Worm (Caenorhabditis elegans) whole organism, young adult: Measurements from ENCODE around the gene oac-50.

Experiments used
- C17E4.6 ChIP-seq: fragments of 200-800 bp; sonication (Bioruptor generic); IDR thresholded peaks from 2 replicates; pipeline ENCODE4 v1.3.6; 2022; ENCODE audit warnings: missing genetic modification reagents, missing genetic modification characterization, missing compliant biosample characterization
- F33H1.4 ChIP-seq: fragments of 200-800 bp; sonication (Bioruptor generic); IDR thresholded peaks from 2 replicates; pipeline ENCODE4 v1.3.6; 2022; ENCODE audit warnings: missing genetic modification reagents, missing genetic modification characterization, missing compliant biosample characterization
- F55B11.4 ChIP-seq: sonication (generic microtip); optimal IDR thresholded peaks from 2 replicates; lab custom pipeline; 2016; ENCODE audit warnings: missing compliant biosample characterization, missing genetic modification characterization, borderline replicate concordance; ENCODE audit not compliant: insufficient read depth
- F57A8.1 ChIP-seq: fragments of 200-800 bp; sonication (Bioruptor generic); optimal IDR thresholded peaks from 2 replicates; lab custom pipeline; 2018; ENCODE audit warnings: mild to moderate bottlenecking, missing genetic modification characterization, moderate library complexity, missing compliant biosample characterization
- K11D2.4 ChIP-seq: fragments of 200-800 bp; sonication (Bioruptor generic); IDR thresholded peaks from 2 replicates; pipeline ENCODE4 v1.3.6; 2022; ENCODE audit warnings: missing genetic modification reagents, missing genetic modification characterization, missing compliant biosample characterization
- Y53F4B.3 ChIP-seq: fragments of 200-800 bp; sonication (Bioruptor generic); IDR thresholded peaks from 2 replicates; pipeline ENCODE4 v1.3.6; 2022; ENCODE audit warnings: missing genetic modification reagents, missing genetic modification characterization, missing compliant biosample characterization
- Y56A3A.18 ChIP-seq: fragments of 200-800 bp; sonication (Bioruptor generic); IDR thresholded peaks from 2 replicates; pipeline ENCODE4 v1.3.6; 2022; ENCODE audit warnings: missing genetic modification reagents, missing genetic modification characterization, missing compliant biosample characterization
- Y95B8A.8 ChIP-seq: fragments of 200-800 bp; sonication (Bioruptor generic); IDR thresholded peaks from 2 replicates; pipeline ENCODE4 v1.3.6; 2022; ENCODE audit warnings: missing genetic modification reagents, missing genetic modification characterization, missing compliant biosample characterization
- ZK185.1 ChIP-seq: sonication (generic microtip); optimal IDR thresholded peaks from 2 replicates; lab custom pipeline; 2016; ENCODE audit warnings: mild to moderate bottlenecking, missing genetic modification characterization, missing compliant biosample characterization; ENCODE audit not compliant: poor library complexity, severe bottlenecking
- aptf-2 ChIP-seq: fragments of 200-800 bp; sonication (Bioruptor generic); conservative IDR thresholded peaks from 2 replicates; pipeline ENCODE4 v1.3.6; 2022; ENCODE audit warnings: missing genetic modification reagents, missing genetic modification characterization, missing compliant biosample characterization
- attf-6 ChIP-seq: fragments of 200-800 bp; sonication (Bioruptor generic); IDR thresholded peaks from 2 replicates; pipeline ENCODE4 v1.3.6; 2022; ENCODE audit warnings: missing genetic modification reagents, missing genetic modification characterization, missing compliant biosample characterization
- bed-1 ChIP-seq: fragments of 200-800 bp; sonication (Bioruptor generic); IDR thresholded peaks from 2 replicates; pipeline ENCODE4 v1.3.6; 2022; ENCODE audit warnings: missing genetic modification reagents, missing genetic modification characterization, missing compliant biosample characterization
- ccch-3 ChIP-seq: fragments of 200-800 bp; sonication (Bioruptor generic); optimal IDR thresholded peaks from 2 replicates; lab custom pipeline; 2018; ENCODE audit warnings: mild to moderate bottlenecking, missing genetic modification characterization, missing compliant biosample characterization
- cebp-1 ChIP-seq, 2 experiments: fragments of 200-800 bp in 1 of 2; sonication (Bioruptor generic) in 1 of 2; sonication (generic microtip) in 1 of 2; IDR thresholded peaks in 1 of 2; optimal IDR thresholded peaks in 1 of 2; 2 replicates each; pipeline versions ENCODE4 v1.3.6 to Lab custom; 2017 to 2022; ENCODE audit warnings: missing compliant biosample characterization in 2 of 2, missing genetic modification characterization in 2 of 2, mild to moderate bottlenecking in 1 of 2, missing genetic modification reagents in 1 of 2, moderate library complexity in 1 of 2
- ceh-91 ChIP-seq: fragments of 200-800 bp; sonication (Bioruptor generic); IDR thresholded peaks from 2 replicates; pipeline ENCODE4 v1.3.6; 2022; ENCODE audit warnings: missing genetic modification reagents, missing genetic modification characterization, missing compliant biosample characterization
- dpl-1 ChIP-seq: fragments of 150-350 bp; optimal IDR thresholded peaks from 2 replicates; lab custom pipeline; 2014; ENCODE audit warnings: missing biosample characterization, missing genetic modification reagents, missing genetic modification characterization
- efl-1 ChIP-seq: fragments of 150-350 bp; optimal IDR thresholded peaks from 2 replicates; lab custom pipeline; 2014; ENCODE audit warnings: missing biosample characterization, missing genetic modification reagents, missing genetic modification characterization
- egrh-3 ChIP-seq: fragments of 200-800 bp; sonication (Bioruptor generic); IDR thresholded peaks from 2 replicates; pipeline ENCODE4 v1.3.6; 2022; ENCODE audit warnings: missing genetic modification reagents, missing genetic modification characterization, missing compliant biosample characterization
- hmg-20 ChIP-seq: fragments of 200-800 bp; sonication (Bioruptor generic); IDR thresholded peaks from 2 replicates; pipeline ENCODE4 v1.3.6; 2022; ENCODE audit warnings: missing genetic modification reagents, missing genetic modification characterization, missing compliant biosample characterization
- hrde-1 ChIP-seq: sonication (generic microtip); optimal IDR thresholded peaks from 2 replicates; lab custom pipeline; 2016; ENCODE audit warnings: missing genetic modification characterization, mild to moderate bottlenecking, missing compliant biosample characterization, moderate library complexity, missing genotype, missing genetic modification reagents, borderline replicate concordance
- hsf-1 ChIP-seq: fragments of 200-800 bp; sonication (Bioruptor generic); IDR thresholded peaks from 2 replicates; pipeline ENCODE4 v1.3.6; 2022; ENCODE audit warnings: missing genetic modification reagents, missing genetic modification characterization, missing compliant biosample characterization
- lin-54 ChIP-seq: fragments of 200-800 bp; sonication (Bioruptor generic); optimal IDR thresholded peaks from 2 replicates; lab custom pipeline; 2018; ENCODE audit warnings: mild to moderate bottlenecking, missing genetic modification characterization, missing compliant biosample characterization
- lsy-27 ChIP-seq: sonication (generic microtip); optimal IDR thresholded peaks from 2 replicates; lab custom pipeline; 2017; ENCODE audit warnings: missing genetic modification characterization, mild to moderate bottlenecking, missing compliant biosample characterization, antibody characterized with exemption, missing genotype, borderline replicate concordance; ENCODE audit not compliant: insufficient read depth
- madf-6 ChIP-seq: fragments of 200-800 bp; sonication (Bioruptor generic); IDR thresholded peaks from 2 replicates; pipeline ENCODE4 v1.3.6; 2022; ENCODE audit warnings: missing genetic modification reagents, missing genetic modification characterization, missing compliant biosample characterization
- mcd-1 ChIP-seq: fragments of 200-800 bp; sonication (Bioruptor generic); IDR thresholded peaks from 2 replicates; pipeline ENCODE4 v1.3.6; 2022; ENCODE audit warnings: missing genetic modification reagents, missing genetic modification characterization, missing compliant biosample characterization
- mxl-1 ChIP-seq: sonication (generic microtip); optimal IDR thresholded peaks from 2 replicates; lab custom pipeline; 2016; ENCODE audit warnings: missing genetic modification characterization, missing compliant biosample characterization
- nfya-2 ChIP-seq: fragments of 200-800 bp; sonication (Bioruptor generic); IDR thresholded peaks from 2 replicates; pipeline ENCODE4 v1.3.6; 2022; ENCODE audit warnings: missing genetic modification reagents, missing genetic modification characterization, missing compliant biosample characterization
- nfyb-1 ChIP-seq: fragments of 200-800 bp; sonication (Bioruptor generic); IDR thresholded peaks from 2 replicates; pipeline ENCODE4 v1.3.6; 2022; ENCODE audit warnings: missing genetic modification reagents, missing genetic modification characterization, missing compliant biosample characterization
- nhr-27 ChIP-seq: fragments of 200-800 bp; sonication (Bioruptor generic); optimal IDR thresholded peaks from 2 replicates; lab custom pipeline; 2018; ENCODE audit warnings: mild to moderate bottlenecking, missing genetic modification characterization, moderate library complexity, missing compliant biosample characterization
- pha-4 ChIP-seq: fragments of 150-350 bp; sonication (generic microtip); optimal IDR thresholded peaks from 2 replicates; lab custom pipeline; 2014; ENCODE audit warnings: missing biosample characterization, missing genetic modification reagents, missing genetic modification characterization
- rpc-1 ChIP-seq, 2 experiments: fragments of 150-350 bp in 1 of 2; sonication (generic microtip) in 1 of 2; optimal IDR thresholded peaks; 2 replicates each; lab custom pipeline; 2014 to 2018; ENCODE audit warnings: missing biosample characterization in 1 of 2, missing genetic modification characterization in 1 of 2, missing genetic modification reagents in 1 of 2, missing genotype in 1 of 2
- somi-1 ChIP-seq: fragments of 200-800 bp; sonication (Bioruptor generic); optimal IDR thresholded peaks from 2 replicates; lab custom pipeline; 2018; ENCODE audit warnings: mild to moderate bottlenecking, missing genetic modification characterization, missing compliant biosample characterization
- sptf-2 ChIP-seq: fragments of 200-800 bp; sonication (Bioruptor generic); optimal IDR thresholded peaks from 2 replicates; lab custom pipeline; 2018; ENCODE audit warnings: mild to moderate bottlenecking, missing genetic modification characterization, missing compliant biosample characterization
- tlf-1 ChIP-seq: fragments of 200-800 bp; sonication (Bioruptor generic); optimal IDR thresholded peaks from 2 replicates; lab custom pipeline; 2018; ENCODE audit warnings: mild to moderate bottlenecking, missing genetic modification characterization, missing compliant biosample characterization
- unc-62 ChIP-seq: fragments of 150-350 bp; optimal IDR thresholded peaks from 2 replicates; lab custom pipeline; 2014; ENCODE audit warnings: missing biosample characterization, missing genetic modification reagents, missing genetic modification characterization
- xnd-1 ChIP-seq: sonication (generic microtip); optimal IDR thresholded peaks from 2 replicates; lab custom pipeline; 2016; ENCODE audit warnings: missing genotype, missing genetic modification reagents, missing genetic modification characterization, missing compliant biosample characterization
- zfh-2 ChIP-seq: fragments of 200-800 bp; sonication (Bioruptor generic); conservative IDR thresholded peaks from 2 replicates; pipeline ENCODE4 v1.3.6; 2022; ENCODE audit warnings: missing genetic modification reagents, missing genetic modification characterization, missing compliant biosample characterization
- ztf-18 ChIP-seq: sonication (generic microtip); optimal IDR thresholded peaks from 2 replicates; lab custom pipeline; 2016; ENCODE audit warnings: missing genotype, mild to moderate bottlenecking, missing genetic modification characterization, missing compliant biosample characterization
- ztf-25 ChIP-seq: fragments of 200-800 bp; sonication (Bioruptor generic); IDR thresholded peaks from 2 replicates; pipeline ENCODE4 v1.3.6; 2022; ENCODE audit warnings: missing genetic modification reagents, missing genetic modification characterization, missing compliant biosample characterization
- ztf-26 ChIP-seq: sonication (generic microtip); optimal IDR thresholded peaks from 2 replicates; lab custom pipeline; 2017; ENCODE audit warnings: missing genetic modification characterization, missing compliant biosample characterization
- ztf-3 ChIP-seq: fragments of 200-800 bp; sonication (Bioruptor generic); optimal IDR thresholded peaks from 2 replicates; lab custom pipeline; 2018; ENCODE audit warnings: mild to moderate bottlenecking, missing genetic modification characterization, missing compliant biosample characterization

oac-50 gene

ce11 chrV:9109281-9109680 lies 35.9 kb upstream of the oac-50 start, which contains the start of gene pqn-31:
TSS of gene pqn-31 (plus strand) at chrV:9109581.
- TF ChIP-seq nhr-27 (no peak), ztf-26 (tag; lab: Kevin White, UChicago) (no peak), lsy-27 (tag; lab: Kevin White, UChicago) (no peak), aptf-2 (GFP tag; lab: Robert Waterston, UW) (no peak), nfya-2 (GFP tag; lab: Robert Waterston, UW) (no peak), mcd-1 (GFP tag; lab: Robert Waterston, UW) (no peak), F33H1.4 (no peak), C17E4.6 (GFP tag; lab: Robert Waterston, UW) (no peak), dpl-1 (GFP tag; lab: Kevin White, UChicago) (no peak), xnd-1 (tag; lab: Kevin White, UChicago) (no peak), egrh-3 (no peak), ztf-3 (GFP tag; lab: Kevin White, UChicago) (no peak), Y53F4B.3 (GFP tag; lab: Robert Waterston, UW) (no peak), ccch-3 (GFP tag; lab: Kevin White, UChicago) (no peak), bed-1 (no peak), ztf-18 (tag; lab: Kevin White, UChicago) (no peak)

- TF ChIP-seq hsf-1 (GFP tag; lab: Robert Waterston, UW) (no peak), aptf-2 (GFP tag; lab: Robert Waterston, UW) (no peak), madf-6 (GFP tag; lab: Robert Waterston, UW) (no peak), mxl-1 (tag; lab: Kevin White, UChicago) (no peak), ztf-25 (GFP tag; lab: Robert Waterston, UW) (no peak), dpl-1 (GFP tag; lab: Kevin White, UChicago) (no peak), ZK185.1 (tag; lab: Kevin White, UChicago) (no peak), ceh-91 (GFP tag; lab: Robert Waterston, UW) (no peak), Y95B8A.8 (no peak)
Measured at ce11 chrV:9108219-9108618, 34.9 kb upstream of the oac-50 start, which contains the start of gene F21C10.18. TSS of gene F21C10.18 (plus strand) at chrV:9108519.

DNA sequence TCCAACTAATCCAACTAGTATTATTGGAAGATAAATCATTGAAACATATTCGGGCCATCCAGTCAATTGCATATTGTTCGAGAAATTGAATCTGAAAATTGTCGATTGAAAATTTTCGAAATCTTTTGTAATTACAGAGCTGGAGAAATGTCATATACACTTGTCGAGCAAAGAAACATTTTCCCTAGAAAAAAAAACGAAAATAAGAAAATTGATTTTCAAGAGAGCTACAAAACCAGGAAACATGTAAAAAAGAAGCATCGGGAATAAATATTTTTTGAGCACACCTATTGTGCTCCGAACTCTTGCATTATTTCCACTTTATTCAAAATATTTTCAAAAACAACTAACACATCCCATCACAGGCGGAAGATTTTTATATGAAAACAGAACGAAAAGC lies 27.7 kb upstream of the oac-50 start, which contains the start of gene frpr-6:
TSS of gene frpr-6 (minus strand) at position 101 of the 400 bp plus-strand sequence.
- no peak for TF ChIP-seq nfya-2 (GFP tag; lab: Robert Waterston, UW)
- TF ChIP-seq sptf-2 (GFP tag; lab: Kevin White, UChicago): no peak
- no peak for TF ChIP-seq efl-1 (GFP tag; lab: Kevin White, UChicago)
- TF ChIP-seq lin-54: no peak

- TF ChIP-seq cebp-1 (GFP tag; IDR thresholded peaks at IDR 0.05; lab: Robert Waterston, UW) (no peak), cebp-1 (tag; optimal IDR thresholded peaks at IDR 0.05; lab: Kevin White, UChicago) (no peak), unc-62 (GFP tag; lab: Kevin White, UChicago) (no peak), rpc-1 (optimal IDR thresholded peaks at IDR 0.05; lab: Kevin White, UChicago) (no peak), rpc-1 (tag; optimal IDR thresholded peaks at IDR 0.05; lab: Kevin White, UChicago) (no peak), K11D2.4 (GFP tag; lab: Robert Waterston, UW) (no peak), Y56A3A.18 (GFP tag; lab: Robert Waterston, UW) (no peak), hrde-1 (no peak), zfh-2 (GFP tag; lab: Robert Waterston, UW) (no peak), attf-6 (GFP tag; lab: Robert Waterston, UW) (no peak), pha-4 (tag; lab: Kevin White, UChicago) (no peak), F55B11.4 (tag; lab: Kevin White, UChicago) (no peak), efl-1 (GFP tag; lab: Kevin White, UChicago) (no peak), somi-1 (GFP tag; lab: Kevin White, UChicago) (no peak), nfyb-1 (no peak), hmg-20 (GFP tag; lab: Robert Waterston, UW) (no peak), F57A8.1 (no peak), mcd-1 (GFP tag; lab: Robert Waterston, UW) (no peak), xnd-1 (tag; lab: Kevin White, UChicago) (no peak), tlf-1 (GFP tag; lab: Kevin White, UChicago) (no peak)
- TF ChIP-seq, all 124 proteins: peak for 0
Measured at ce11 chrV:9098280-9098973, 25.1 kb upstream of the oac-50 start, which contains the start of gene F21C10.9. TSS of gene F21C10.9 (minus strand) at chrV:9098696.
